Fruit fly (Drosophila melanogaster) whole organism, embryonic: Measurements from ENCODE around the gene Eig71Ed.

Experiments
- Abd-B ChIP-seq: fragments of 200-800 bp; sonication (Bioruptor generic); optimal IDR thresholded peaks from 2 replicates; lab custom pipeline; 2018; ENCODE audit warnings: missing biosample characterization, mild to moderate bottlenecking, missing genetic modification characterization, moderate library complexity
- Atf3 ChIP-seq: fragments of 200-800 bp; sonication (Bioruptor generic); optimal IDR thresholded peaks from 3 replicates; lab custom pipeline; 2016; ENCODE audit warnings: missing biosample characterization, missing genetic modification characterization
- CG1024 ChIP-seq: fragments of 200-800 bp; sonication (Bioruptor generic); IDR thresholded peaks from 2 replicates; pipeline ENCODE4 v1.3.6; 2022; ENCODE audit warnings: missing biosample characterization, missing genetic modification characterization
- CG10543 ChIP-seq: fragments of 200-800 bp; sonication (Bioruptor generic); optimal IDR thresholded peaks from 3 replicates; lab custom pipeline; 2017; ENCODE audit warnings: missing biosample characterization, mild to moderate bottlenecking, missing genetic modification characterization, moderate library complexity
- CG11247 ChIP-seq: fragments of 200-800 bp; sonication (Bioruptor generic); IDR thresholded peaks from 2 replicates; pipeline ENCODE4 v1.3.6; 2022; ENCODE audit warnings: missing biosample characterization, missing genetic modification characterization
- CG11504 ChIP-seq: fragments of 200-800 bp; sonication (Bioruptor generic); optimal IDR thresholded peaks from 3 replicates; lab custom pipeline; 2019; ENCODE audit warnings: missing biosample characterization, mild to moderate bottlenecking, missing genetic modification characterization, moderate library complexity
- CG11560 ChIP-seq: fragments of 200-800 bp; sonication (Bioruptor generic); IDR thresholded peaks from 3 replicates; pipeline ENCODE4 v1.3.6; 2022; ENCODE audit warnings: missing biosample characterization, missing genetic modification characterization
- CG13624 ChIP-seq: fragments of 200-800 bp; sonication (Bioruptor generic); optimal IDR thresholded peaks from 2 replicates; lab custom pipeline; 2016; ENCODE audit warnings: missing biosample characterization, missing genetic modification characterization
- CG14710 ChIP-seq: fragments of 200-800 bp; sonication (Bioruptor generic); optimal IDR thresholded peaks from 3 replicates; lab custom pipeline; 2019; ENCODE audit warnings: missing biosample characterization, mild to moderate bottlenecking, missing genetic modification characterization, moderate library complexity
- CG15073 ChIP-seq: fragments of 200-800 bp; sonication (Bioruptor generic); optimal IDR thresholded peaks from 2 replicates; lab custom pipeline; 2016; ENCODE audit warnings: missing biosample characterization, missing genetic modification characterization
- CG17912 ChIP-seq: fragments of 200-800 bp; sonication (Bioruptor generic); optimal IDR thresholded peaks from 2 replicates; lab custom pipeline; 2018; ENCODE audit warnings: missing biosample characterization, mild to moderate bottlenecking, missing genetic modification characterization
- CG1792 ChIP-seq: fragments of 200-800 bp; sonication (Bioruptor generic); optimal IDR thresholded peaks from 2 replicates; lab custom pipeline; 2016; ENCODE audit warnings: missing biosample characterization, missing genetic modification characterization
- CG18011 ChIP-seq: fragments of 200-800 bp; sonication (Bioruptor generic); optimal IDR thresholded peaks from 2 replicates; lab custom pipeline; 2017; ENCODE audit warnings: missing biosample characterization, missing genetic modification characterization, mild to moderate bottlenecking, moderate library complexity, missing genotype
- CG2678 ChIP-seq: fragments of 200-800 bp; sonication (Bioruptor generic); optimal IDR thresholded peaks from 3 replicates; lab custom pipeline; 2019; ENCODE audit warnings: missing biosample characterization, mild to moderate bottlenecking, missing genetic modification characterization, moderate library complexity
- CG42726 ChIP-seq: fragments of 200-800 bp; sonication (Bioruptor generic); IDR thresholded peaks from 2 replicates; pipeline ENCODE4 v1.3.6; 2022; ENCODE audit warnings: missing biosample characterization, missing genetic modification characterization; ENCODE audit not compliant: partially characterized antibody
- CG4282 ChIP-seq: fragments of 200-800 bp; sonication (Bioruptor generic); optimal IDR thresholded peaks from 2 replicates; lab custom pipeline; 2016; ENCODE audit warnings: missing biosample characterization, missing genetic modification characterization
- CG4404 ChIP-seq: fragments of 200-800 bp; sonication (Bioruptor generic); IDR thresholded peaks from 2 replicates; pipeline ENCODE4 v1.3.6; 2022; ENCODE audit warnings: missing biosample characterization, missing genetic modification characterization
- CG4424 ChIP-seq: fragments of 200-800 bp; sonication (Bioruptor generic); optimal IDR thresholded peaks from 3 replicates; lab custom pipeline; 2016; ENCODE audit warnings: missing biosample characterization, missing genetic modification characterization
- CG6272 ChIP-seq: fragments of 200-800 bp; sonication (Bioruptor generic); IDR thresholded peaks from 2 replicates; pipeline ENCODE4 v1.3.6; 2022; ENCODE audit warnings: missing biosample characterization, missing genetic modification characterization
- CG7745 ChIP-seq: fragments of 200-800 bp; sonication (Bioruptor generic); optimal IDR thresholded peaks from 2 replicates; lab custom pipeline; 2018; ENCODE audit warnings: missing biosample characterization, mild to moderate bottlenecking, missing genetic modification characterization, moderate library complexity
- CG8359 ChIP-seq: fragments of 200-800 bp; sonication (Bioruptor generic); optimal IDR thresholded peaks from 2 replicates; lab custom pipeline; 2017; ENCODE audit warnings: missing biosample characterization, mild to moderate bottlenecking, missing genetic modification characterization, borderline replicate concordance
- CG9817 ChIP-seq: fragments of 200-800 bp; sonication (Bioruptor generic); optimal IDR thresholded peaks from 2 replicates; lab custom pipeline; 2018; ENCODE audit warnings: missing biosample characterization, mild to moderate bottlenecking, missing genetic modification characterization, moderate library complexity
- Ets65A ChIP-seq: fragments of 200-800 bp; sonication (Bioruptor generic); peaks from one replicate; lab custom pipeline; 2016; ENCODE audit warnings: missing biosample characterization, missing genetic modification characterization
- Fer3 ChIP-seq: fragments of 200-800 bp; sonication (Bioruptor generic); optimal IDR thresholded peaks from 2 replicates; lab custom pipeline; 2018; ENCODE audit warnings: missing biosample characterization, mild to moderate bottlenecking, missing genetic modification characterization, moderate library complexity
- Gsc ChIP-seq: fragments of 200-800 bp; sonication (Bioruptor generic); IDR thresholded peaks from 2 replicates; pipeline ENCODE4 v1.3.6; 2022; ENCODE audit warnings: missing biosample characterization, missing genetic modification characterization
- Gug ChIP-seq: fragments of 200-800 bp; sonication (Bioruptor generic); IDR thresholded peaks from 4 replicates; pipeline ENCODE4 v1.3.6; 2022; ENCODE audit warnings: missing biosample characterization, missing genetic modification characterization
- HmgD ChIP-seq: fragments of 200-800 bp; sonication (Bioruptor generic); optimal IDR thresholded peaks from 3 replicates; lab custom pipeline; 2016; ENCODE audit warnings: missing biosample characterization, missing genetic modification characterization
- Hr3 ChIP-seq: fragments of 200-800 bp; sonication (Bioruptor generic); optimal IDR thresholded peaks from 3 replicates; lab custom pipeline; 2016; ENCODE audit warnings: missing biosample characterization, missing genetic modification characterization
- Hsf ChIP-seq: fragments of 200-800 bp; sonication (Bioruptor generic); optimal IDR thresholded peaks from 3 replicates; lab custom pipeline; 2016; ENCODE audit warnings: missing biosample characterization, missing genetic modification characterization
- Med ChIP-seq: fragments of 200-800 bp; sonication (Bioruptor generic); peaks from one replicate; lab custom pipeline; 2016; ENCODE audit warnings: missing biosample characterization, missing genetic modification characterization, mild to moderate bottlenecking, inconsistent platforms, moderate library complexity
- Mes4 ChIP-seq: fragments of 200-800 bp; sonication (Bioruptor generic); optimal IDR thresholded peaks from 2 replicates; lab custom pipeline; 2016; ENCODE audit warnings: missing biosample characterization, missing genetic modification characterization
- Tbp ChIP-seq: fragments of >200 bp; optimal IDR thresholded peaks from 2 replicates; lab custom pipeline; 2018; ENCODE audit warnings: missing biosample characterization, missing genetic modification characterization
- ac ChIP-seq: fragments of 200-800 bp; sonication (Bioruptor generic); optimal IDR thresholded peaks from 3 replicates; lab custom pipeline; 2017; ENCODE audit warnings: missing biosample characterization, mild to moderate bottlenecking, missing genetic modification characterization
- amos ChIP-seq: fragments of 200-800 bp; sonication (Bioruptor generic); IDR thresholded peaks from 2 replicates; pipeline ENCODE4 v1.3.6; 2022; ENCODE audit warnings: missing biosample characterization, missing genetic modification characterization; ENCODE audit not compliant: partially characterized antibody
- croc ChIP-seq: fragments of 200-800 bp; sonication (Bioruptor generic); conservative IDR thresholded peaks from 3 replicates; pipeline ENCODE4 v1.3.6; 2022; ENCODE audit warnings: missing biosample characterization, missing genetic modification characterization
- crp ChIP-seq, 2 experiments: fragments of 200-800 bp; sonication (Bioruptor generic); optimal IDR thresholded peaks; 2 replicates in 1 of 2; 3 replicates in 1 of 2; lab custom pipeline; 2017; ENCODE audit warnings: missing biosample characterization in 2 of 2, missing genetic modification characterization in 2 of 2, mild to moderate bottlenecking in 1 of 2, moderate library complexity in 1 of 2
- cwo ChIP-seq: fragments of 200-800 bp; sonication (Bioruptor generic); optimal IDR thresholded peaks from 3 replicates; lab custom pipeline; 2017; ENCODE audit warnings: missing biosample characterization, missing genetic modification characterization, mild to moderate bottlenecking, moderate library complexity, missing genetic modification reagents
- dan ChIP-seq: fragments of 200-800 bp; sonication (Bioruptor generic); IDR thresholded peaks from 2 replicates; pipeline ENCODE4 v1.3.6; 2022; ENCODE audit warnings: missing biosample characterization, missing genetic modification characterization
- dmrt11E ChIP-seq: fragments of 200-800 bp; sonication (Bioruptor generic); optimal IDR thresholded peaks from 3 replicates; lab custom pipeline; 2018; ENCODE audit warnings: missing biosample characterization, mild to moderate bottlenecking, missing genetic modification characterization, moderate library complexity
- fd96Cb ChIP-seq: fragments of 200-800 bp; sonication (Bioruptor generic); optimal IDR thresholded peaks from 2 replicates; lab custom pipeline; 2018; ENCODE audit warnings: missing biosample characterization, mild to moderate bottlenecking, missing genetic modification characterization, moderate library complexity
- gsb-n ChIP-seq: fragments of 200-800 bp; sonication (Bioruptor generic); optimal IDR thresholded peaks from 3 replicates; lab custom pipeline; 2018; ENCODE audit warnings: missing biosample characterization, mild to moderate bottlenecking, missing genetic modification characterization
- insv ChIP-seq, 2 experiments: fragments of 200-800 bp; sonication (Bioruptor generic); optimal IDR thresholded peaks; 3 replicates each; lab custom pipeline; 2016 to 2018; ENCODE audit warnings: missing biosample characterization in 2 of 2, missing genetic modification characterization in 2 of 2
- kni ChIP-seq: fragments of 200-800 bp; sonication (Bioruptor generic); optimal IDR thresholded peaks from 3 replicates; lab custom pipeline; 2017; ENCODE audit warnings: mild to moderate bottlenecking, missing biosample characterization, missing genetic modification reagents, missing genetic modification characterization
- lmd ChIP-seq: fragments of 200-800 bp; sonication (Bioruptor generic); IDR thresholded peaks from 2 replicates; pipeline ENCODE4 v1.3.6; 2022; ENCODE audit warnings: missing biosample characterization, missing genetic modification characterization
- p53 ChIP-seq: fragments of 200-800 bp; sonication (Bioruptor generic); optimal IDR thresholded peaks from 2 replicates; lab custom pipeline; 2016; ENCODE audit warnings: missing biosample characterization, missing genetic modification characterization
- pros ChIP-seq: fragments of 200-800 bp; sonication (Bioruptor generic); optimal IDR thresholded peaks from 3 replicates; lab custom pipeline; 2019; ENCODE audit warnings: missing biosample characterization, mild to moderate bottlenecking, missing genetic modification characterization, moderate library complexity
- row ChIP-seq: fragments of 200-800 bp; sonication (Bioruptor generic); IDR thresholded peaks from 3 replicates; pipeline ENCODE4 v1.3.6; 2022; ENCODE audit warnings: missing biosample characterization, missing genetic modification characterization
- sima ChIP-seq: fragments of 200-800 bp; sonication (Bioruptor generic); optimal IDR thresholded peaks from 2 replicates; lab custom pipeline; 2016; ENCODE audit warnings: missing biosample characterization, missing genetic modification characterization
- sqz ChIP-seq: fragments of 200-800 bp; sonication (Bioruptor generic); optimal IDR thresholded peaks from 3 replicates; lab custom pipeline; 2018; ENCODE audit warnings: missing biosample characterization, mild to moderate bottlenecking, missing genetic modification characterization
- sr ChIP-seq: fragments of 200-800 bp; sonication (Bioruptor generic); IDR thresholded peaks from 3 replicates; pipeline ENCODE4 v1.3.6; 2022; ENCODE audit warnings: missing biosample characterization, missing genetic modification characterization
- stwl ChIP-seq: fragments of 200-800 bp; sonication (Bioruptor generic); optimal IDR thresholded peaks from 3 replicates; lab custom pipeline; 2018; ENCODE audit warnings: missing biosample characterization, mild to moderate bottlenecking, missing genetic modification characterization, moderate library complexity
- tx ChIP-seq: fragments of 200-800 bp; sonication (Bioruptor generic); optimal IDR thresholded peaks from 2 replicates; lab custom pipeline; 2016; ENCODE audit warnings: missing biosample characterization, missing genetic modification characterization

Gene Eig71Ed

DNA sequence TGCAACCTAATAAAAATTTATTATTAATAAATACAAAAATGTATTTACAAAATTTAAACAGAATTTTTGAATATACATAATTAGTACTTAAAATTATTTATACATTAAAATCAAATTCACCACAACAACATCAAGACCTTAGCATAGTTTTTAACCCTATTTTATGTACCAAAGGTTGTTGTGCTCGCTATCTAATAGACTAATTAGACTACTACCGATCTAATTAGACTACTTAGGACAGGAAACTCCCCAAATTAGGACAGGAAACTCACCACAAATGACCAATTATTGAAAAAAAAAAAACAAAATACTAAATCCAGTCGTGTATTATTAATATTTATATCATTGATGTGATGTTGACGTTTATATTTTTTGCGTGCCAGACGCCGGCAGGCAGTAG is 15.4 kb upstream of the Eig71Ed start (continued):
- TF ChIP-seq Abd-B (GFP tag; lab: Kevin White, UChicago) (no peak), CG14710 (no peak), Gug (no peak), CG11560 (tag; lab: Robert Waterston, UW) (no peak), stwl (tag; lab: Kevin White, UChicago) (peak; percentile 77), p53 (no peak), crp (GFP tag; optimal IDR thresholded peaks at IDR 0.05; lab: Kevin White, UChicago) (no peak), CG17912 (GFP tag; lab: Kevin White, UChicago) (no peak), sqz (GFP tag; lab: Kevin White, UChicago) (peak; percentile 35), croc (GFP tag; lab: Robert Waterston, UW) (no peak), amos (no peak), CG8359 (GFP tag; lab: Kevin White, UChicago) (no peak), Mes4 (no peak), Med (GFP tag; lab: Kevin White, UChicago) (peak; percentile 15), CG2678 (tag; lab: Kevin White, UChicago) (no peak), kni (GFP tag; lab: Kevin White, UChicago) (no peak), CG1792 (GFP tag; lab: Kevin White, UChicago) (no peak), sr (GFP tag; lab: Robert Waterston, UW) (no peak), gsb-n (tag; lab: Kevin White, UChicago) (no peak), CG11504 (tag; lab: Kevin White, UChicago) (no peak), CG4282 (no peak), CG6272 (no peak), CG7745 (tag; lab: Kevin White, UChicago) (no peak), Hr3 (GFP tag; lab: Kevin White, UChicago) (no peak), CG4424 (GFP tag; lab: Kevin White, UChicago) (no peak), CG1024 (GFP tag; lab: Robert Waterston, UW) (no peak), row (GFP tag; lab: Robert Waterston, UW) (no peak), CG15073 (GFP tag; lab: Kevin White, UChicago) (no peak), CG42726 (no peak), Hsf (GFP tag; lab: Kevin White, UChicago) (no peak), insv (GFP tag; optimal IDR thresholded peaks at IDR 0.05; lab: Kevin White, UChicago) (peak; percentile 65 to 96), dmrt11E (tag; lab: Kevin White, UChicago) (peak; percentile 20), CG4404 (GFP tag; lab: Robert Waterston, UW) (no peak), CG10543 (GFP tag; lab: Kevin White, UChicago) (no peak), CG13624 (no peak), HmgD (no peak), fd96Cb (tag; lab: Kevin White, UChicago) (no peak), ac (no peak), Gsc (GFP tag; lab: Robert Waterston, UW) (no peak), CG9817 (no peak), dan (GFP tag; lab: Robert Waterston, UW) (no peak), Tbp (GFP tag; lab: Kevin White, UChicago) (no peak), lmd (GFP tag; lab: Robert Waterston, UW) (no peak), sima (GFP tag; lab: Kevin White, UChicago) (no peak), tx (GFP tag; lab: Kevin White, UChicago) (no peak), CG18011 (no peak), Fer3 (no peak), Ets65A (GFP tag; lab: Kevin White, UChicago) (no peak), pros (GFP tag; lab: Kevin White, UChicago) (no peak), cwo (GFP tag; lab: Kevin White, UChicago) (no peak), Atf3 (GFP tag; lab: Kevin White, UChicago) (no peak), CG11247 (GFP tag; lab: Robert Waterston, UW) (no peak)
